Worm (Caenorhabditis elegans) whole organism, young adult: ENCODE measurements around the gene Y47D7A.6.

Experiments used
- ama-1 ChIP-seq, 3 experiments: fragments of 150-350 bp in 1 of 3; sonication (generic microtip) in 2 of 3; optimal IDR thresholded peaks; 2 replicates each; lab custom pipeline; 2014 to 2018; ENCODE audit warnings: missing biosample characterization in 2 of 3, missing genetic modification characterization in 2 of 3, missing genetic modification reagents in 2 of 3
- aptf-2 ChIP-seq: fragments of 200-800 bp; sonication (Bioruptor generic); conservative IDR thresholded peaks from 2 replicates; pipeline ENCODE4 v1.3.6; 2022; ENCODE audit warnings: missing genetic modification reagents, missing genetic modification characterization, missing compliant biosample characterization
- athp-1 ChIP-seq: sonication (generic microtip); optimal IDR thresholded peaks from 2 replicates; lab custom pipeline; 2017; ENCODE audit warnings: mild to moderate bottlenecking, missing genetic modification characterization, missing compliant biosample characterization
- ccch-3 ChIP-seq: fragments of 200-800 bp; sonication (Bioruptor generic); optimal IDR thresholded peaks from 2 replicates; lab custom pipeline; 2018; ENCODE audit warnings: mild to moderate bottlenecking, missing genetic modification characterization, missing compliant biosample characterization
- dpl-1 ChIP-seq: fragments of 150-350 bp; optimal IDR thresholded peaks from 2 replicates; lab custom pipeline; 2014; ENCODE audit warnings: missing biosample characterization, missing genetic modification reagents, missing genetic modification characterization
- nfya-2 ChIP-seq: fragments of 200-800 bp; sonication (Bioruptor generic); IDR thresholded peaks from 2 replicates; pipeline ENCODE4 v1.3.6; 2022; ENCODE audit warnings: missing genetic modification reagents, missing genetic modification characterization, missing compliant biosample characterization
- pbrm-1 ChIP-seq: fragments of 200-800 bp; sonication (Bioruptor generic); IDR thresholded peaks from 2 replicates; pipeline ENCODE4 v1.3.6; 2022; ENCODE audit warnings: missing genetic modification reagents, missing genetic modification characterization, missing compliant biosample characterization
- pha-4 ChIP-seq: fragments of 150-350 bp; sonication (generic microtip); optimal IDR thresholded peaks from 2 replicates; lab custom pipeline; 2014; ENCODE audit warnings: missing biosample characterization, missing genetic modification reagents, missing genetic modification characterization
- unc-62 ChIP-seq: fragments of 150-350 bp; optimal IDR thresholded peaks from 2 replicates; lab custom pipeline; 2014; ENCODE audit warnings: missing biosample characterization, missing genetic modification reagents, missing genetic modification characterization
- ztf-18 ChIP-seq: sonication (generic microtip); optimal IDR thresholded peaks from 2 replicates; lab custom pipeline; 2016; ENCODE audit warnings: missing genotype, mild to moderate bottlenecking, missing genetic modification characterization, missing compliant biosample characterization

DNA sequence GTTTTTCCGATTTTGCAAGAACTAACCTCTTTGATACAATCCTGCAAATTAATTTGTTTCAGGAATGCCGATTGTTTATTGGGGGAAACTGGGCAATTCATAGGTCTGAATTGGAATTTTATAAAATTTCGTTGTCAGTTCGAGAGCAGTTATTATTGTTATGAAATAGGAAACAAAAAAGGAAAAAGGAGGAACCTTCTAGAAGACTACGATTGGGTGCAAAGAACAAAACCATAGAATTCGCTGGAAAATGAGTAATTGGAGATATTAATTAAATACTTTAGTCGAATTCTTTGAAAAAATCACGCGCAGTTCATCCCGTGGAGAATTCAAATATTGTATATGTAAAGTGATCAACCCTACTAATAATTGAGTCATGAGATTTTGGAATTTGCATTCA, 30.6 kb downstream of the Y47D7A.6 start, which contains the start of gene F13A2.9:
- no peak for TF ChIP-seq dpl-1 (GFP tag; lab: Kevin White, UChicago)
- TF ChIP-seq aptf-2: no peak
- no peak for TF ChIP-seq ccch-3 (GFP tag; lab: Kevin White, UChicago)
- no peak for TF ChIP-seq nfya-2 (GFP tag; lab: Robert Waterston, UW)
- no peak for TF ChIP-seq ztf-18
- TF ChIP-seq athp-1 (tag; lab: Kevin White, UChicago): no peak
- TF ChIP-seq unc-62 (GFP tag; lab: Kevin White, UChicago): no peak
- TF ChIP-seq pbrm-1: no peak
- no peak for TF ChIP-seq pha-4 (tag; lab: Kevin White, UChicago)
- TF ChIP-seq ama-1 (optimal IDR thresholded peaks at IDR 0.05; lab: Kevin White, UChicago): no peak
- no peak for TF ChIP-seq ama-1 (GFP tag; optimal IDR thresholded peaks at IDR 0.05; lab: Kevin White, UChicago)
